Fruit fly (Drosophila melanogaster) whole organism, embryonic: ENCODE results near the gene Vm34Ca.

Source experiments
- Ada2b ChIP-seq: fragments of 200-800 bp; sonication (Bioruptor generic); IDR thresholded peaks from 2 replicates; pipeline ENCODE4 v1.3.6; 2022; ENCODE audit warnings: missing biosample characterization, missing genetic modification characterization
- Blimp-1 ChIP-seq: fragments of 200-800 bp; sonication (Bioruptor generic); optimal IDR thresholded peaks from 3 replicates; lab custom pipeline; 2018; ENCODE audit warnings: missing biosample characterization, missing genetic modification characterization, mild to moderate bottlenecking, moderate library complexity, missing genetic modification reagents
- CG11093 ChIP-seq: fragments of 200-800 bp; sonication (Bioruptor generic); IDR thresholded peaks from 3 replicates; pipeline ENCODE4 v1.3.6; 2022; ENCODE audit warnings: missing biosample characterization, missing genetic modification characterization
- CG11504 ChIP-seq: fragments of 200-800 bp; sonication (Bioruptor generic); optimal IDR thresholded peaks from 3 replicates; lab custom pipeline; 2019; ENCODE audit warnings: missing biosample characterization, mild to moderate bottlenecking, missing genetic modification characterization, moderate library complexity
- CG14965 ChIP-seq: fragments of 200-800 bp; sonication (Bioruptor generic); optimal IDR thresholded peaks from 2 replicates; lab custom pipeline; 2016; ENCODE audit warnings: missing biosample characterization, missing genetic modification characterization, borderline replicate concordance
- CG15696 ChIP-seq: fragments of 200-800 bp; sonication (Bioruptor generic); optimal IDR thresholded peaks from 2 replicates; lab custom pipeline; 2019; ENCODE audit warnings: missing biosample characterization, mild to moderate bottlenecking, missing genetic modification characterization, moderate library complexity
- CG1603 ChIP-seq: fragments of 200-800 bp; sonication (Bioruptor generic); optimal IDR thresholded peaks from 2 replicates; lab custom pipeline; 2019; ENCODE audit warnings: missing biosample characterization, mild to moderate bottlenecking, missing genetic modification characterization, moderate library complexity
- CG17361 ChIP-seq: fragments of 200-800 bp; sonication (Bioruptor generic); IDR thresholded peaks from 3 replicates; pipeline ENCODE4 v1.3.6; 2022; ENCODE audit warnings: missing biosample characterization, missing genetic modification characterization
- CG18619 ChIP-seq: fragments of 200-800 bp; sonication (Bioruptor generic); optimal IDR thresholded peaks from 3 replicates; lab custom pipeline; 2017; ENCODE audit warnings: missing biosample characterization, mild to moderate bottlenecking, missing genetic modification characterization
- CG2889 ChIP-seq: fragments of 200-800 bp; sonication (Bioruptor generic); IDR thresholded peaks from 3 replicates; pipeline ENCODE4 v1.3.6; 2022; ENCODE audit warnings: missing biosample characterization, missing genetic modification characterization
- CG3407 ChIP-seq: fragments of 200-800 bp; sonication (Bioruptor generic); optimal IDR thresholded peaks from 2 replicates; lab custom pipeline; 2018; ENCODE audit warnings: missing biosample characterization, mild to moderate bottlenecking, missing genetic modification characterization
- CG3726 ChIP-seq: fragments of 200-800 bp; sonication (Bioruptor generic); IDR thresholded peaks from 3 replicates; pipeline ENCODE4, ENCODE4 v1.3.6; 2022; ENCODE audit warnings: missing biosample characterization, missing genetic modification characterization
- CG3995 ChIP-seq: fragments of 200-800 bp; sonication (Bioruptor generic); optimal IDR thresholded peaks from 3 replicates; lab custom pipeline; 2016; ENCODE audit warnings: missing biosample characterization, missing genetic modification characterization
- CG42726 ChIP-seq: fragments of 200-800 bp; sonication (Bioruptor generic); IDR thresholded peaks from 2 replicates; pipeline ENCODE4 v1.3.6; 2022; ENCODE audit warnings: missing biosample characterization, missing genetic modification characterization; ENCODE audit not compliant: partially characterized antibody
- CG4360 ChIP-seq: fragments of 200-800 bp; sonication (Bioruptor generic); IDR thresholded peaks from 2 replicates; pipeline ENCODE4 v1.3.6; 2022; ENCODE audit warnings: missing biosample characterization, missing genetic modification characterization
- CG4404 ChIP-seq: fragments of 200-800 bp; sonication (Bioruptor generic); IDR thresholded peaks from 2 replicates; pipeline ENCODE4 v1.3.6; 2022; ENCODE audit warnings: missing biosample characterization, missing genetic modification characterization
- CG5180 ChIP-seq: fragments of 200-800 bp; sonication (Bioruptor generic); optimal IDR thresholded peaks from 3 replicates; lab custom pipeline; 2017; ENCODE audit warnings: missing biosample characterization, missing genetic modification characterization, mild to moderate bottlenecking, moderate library complexity, missing genetic modification reagents
- CG7372 ChIP-seq: fragments of 200-800 bp; sonication (Bioruptor generic); IDR thresholded peaks from 2 replicates; pipeline ENCODE4 v1.3.6; 2022; ENCODE audit warnings: missing biosample characterization, missing genetic modification characterization
- CG7556 ChIP-seq: fragments of 200-800 bp; sonication (Bioruptor generic); optimal IDR thresholded peaks from 2 replicates; lab custom pipeline; 2017; ENCODE audit warnings: missing biosample characterization, mild to moderate bottlenecking, missing genetic modification characterization
- CG8089 ChIP-seq: fragments of 200-800 bp; sonication (Bioruptor generic); optimal IDR thresholded peaks from 3 replicates; lab custom pipeline; 2016; ENCODE audit warnings: missing biosample characterization, missing genetic modification characterization
- CG8944 ChIP-seq: fragments of 200-800 bp; sonication (Bioruptor generic); optimal IDR thresholded peaks from 3 replicates; lab custom pipeline; 2016; ENCODE audit warnings: missing biosample characterization, missing genetic modification characterization
- CG9797 ChIP-seq: fragments of 200-800 bp; sonication (Bioruptor generic); optimal IDR thresholded peaks from 3 replicates; lab custom pipeline; 2018; ENCODE audit warnings: missing biosample characterization, mild to moderate bottlenecking, missing genetic modification characterization
- CkIIα-i1 ChIP-seq: fragments of 200-800 bp; sonication (Bioruptor generic); IDR thresholded peaks from 2 replicates; pipeline ENCODE4 v1.3.6; 2022; ENCODE audit warnings: missing biosample characterization, missing genetic modification characterization
- Dip3 ChIP-seq: fragments of 200-800 bp; sonication (Bioruptor generic); optimal IDR thresholded peaks from 3 replicates; lab custom pipeline; 2016; ENCODE audit warnings: missing biosample characterization, missing genetic modification characterization
- Dll ChIP-seq: fragments of 200-800 bp; sonication (Bioruptor generic); IDR thresholded peaks from 4 replicates; pipeline ENCODE4 v1.3.6; 2022; ENCODE audit warnings: missing biosample characterization, missing genetic modification characterization; ENCODE audit not compliant: partially characterized antibody
- E2f1 ChIP-seq: fragments of 200-800 bp; sonication (Bioruptor generic); IDR thresholded peaks from 2 replicates; pipeline ENCODE4 v1.3.6; 2022; ENCODE audit warnings: missing biosample characterization, missing genetic modification characterization
- Fer1 ChIP-seq: fragments of 200-800 bp; sonication (Bioruptor generic); optimal IDR thresholded peaks from 2 replicates; lab custom pipeline; 2017; ENCODE audit warnings: missing biosample characterization, mild to moderate bottlenecking, missing genetic modification characterization
- GATAe ChIP-seq: fragments of 200-800 bp; sonication (Bioruptor generic); conservative IDR thresholded peaks from 2 replicates; pipeline ENCODE4 v1.3.6; 2022; ENCODE audit warnings: missing biosample characterization, missing genetic modification characterization
- HmgZ ChIP-seq: fragments of 200-800 bp; sonication (Bioruptor generic); optimal IDR thresholded peaks from 2 replicates; lab custom pipeline; 2018; ENCODE audit warnings: missing biosample characterization, mild to moderate bottlenecking, missing genetic modification characterization
- Hr3 ChIP-seq: fragments of 200-800 bp; sonication (Bioruptor generic); optimal IDR thresholded peaks from 3 replicates; lab custom pipeline; 2016; ENCODE audit warnings: missing biosample characterization, missing genetic modification characterization
- Kr ChIP-seq: fragments of 200-800 bp; sonication (Bioruptor generic); optimal IDR thresholded peaks from 2 replicates; lab custom pipeline; 2017; ENCODE audit warnings: missing biosample characterization, mild to moderate bottlenecking, missing genetic modification characterization
- Lpt ChIP-seq: fragments of >200 bp; optimal IDR thresholded peaks from 2 replicates; lab custom pipeline; 2018; ENCODE audit warnings: missing biosample characterization, missing genetic modification characterization
- Mad ChIP-seq: fragments of 200-800 bp; sonication (Bioruptor generic); optimal IDR thresholded peaks from 2 replicates; lab custom pipeline; 2016; ENCODE audit warnings: missing biosample characterization, missing genetic modification characterization
- Med ChIP-seq: fragments of 200-800 bp; sonication (Bioruptor generic); peaks from one replicate; lab custom pipeline; 2016; ENCODE audit warnings: missing biosample characterization, missing genetic modification characterization, mild to moderate bottlenecking, inconsistent platforms, moderate library complexity
- NK7.1 ChIP-seq: fragments of 200-800 bp; sonication (Bioruptor generic); optimal IDR thresholded peaks from 3 replicates; lab custom pipeline; 2016; ENCODE audit warnings: missing biosample characterization, missing genetic modification characterization
- Nf-YB ChIP-seq: fragments of 200-800 bp; sonication (Bioruptor generic); optimal IDR thresholded peaks from 3 replicates; lab custom pipeline; 2019; ENCODE audit warnings: missing biosample characterization, mild to moderate bottlenecking, missing genetic modification characterization, moderate library complexity
- Optix ChIP-seq: fragments of 200-800 bp; sonication (Bioruptor generic); IDR thresholded peaks from 3 replicates; pipeline ENCODE4 v1.3.6; 2022; ENCODE audit warnings: missing biosample characterization, missing genetic modification characterization
- bsh ChIP-seq, 2 experiments: fragments of 200-800 bp; sonication (Bioruptor generic); optimal IDR thresholded peaks; 2 replicates each; lab custom pipeline; 2017 to 2018; ENCODE audit warnings: mild to moderate bottlenecking in 2 of 2, missing biosample characterization in 2 of 2, missing genetic modification characterization in 2 of 2, moderate library complexity in 1 of 2
- cad ChIP-seq: fragments of >200 bp; optimal IDR thresholded peaks from 2 replicates; lab custom pipeline; 2017; ENCODE audit warnings: missing biosample characterization, missing genetic modification characterization
- ci ChIP-seq: fragments of 200-800 bp; sonication (Bioruptor generic); IDR thresholded peaks from 3 replicates; pipeline ENCODE4 v1.3.6; 2022; ENCODE audit warnings: missing biosample characterization, missing genetic modification characterization
- corto ChIP-seq: fragments of 200-800 bp; sonication (Bioruptor generic); optimal IDR thresholded peaks from 2 replicates; lab custom pipeline; 2016; ENCODE audit warnings: missing biosample characterization, mild to moderate bottlenecking, missing genetic modification characterization, moderate library complexity
- crp ChIP-seq, 2 experiments: fragments of 200-800 bp; sonication (Bioruptor generic); optimal IDR thresholded peaks; 2 replicates in 1 of 2; 3 replicates in 1 of 2; lab custom pipeline; 2017; ENCODE audit warnings: missing biosample characterization in 2 of 2, missing genetic modification characterization in 2 of 2, mild to moderate bottlenecking in 1 of 2, moderate library complexity in 1 of 2
- ind ChIP-seq: fragments of 200-800 bp; sonication (Bioruptor generic); optimal IDR thresholded peaks from 3 replicates; lab custom pipeline; 2016; ENCODE audit warnings: missing biosample characterization, missing genetic modification characterization
- kay ChIP-seq: fragments of 200-800 bp; sonication (Bioruptor generic); optimal IDR thresholded peaks from 2 replicates; lab custom pipeline; 2016; ENCODE audit warnings: missing biosample characterization, missing genetic modification characterization
- lbe ChIP-seq: fragments of 200-800 bp; sonication (Bioruptor generic); optimal IDR thresholded peaks from 2 replicates; lab custom pipeline; 2016; ENCODE audit warnings: missing biosample characterization, mild to moderate bottlenecking, missing genetic modification characterization
- pum ChIP-seq: fragments of 200-800 bp; sonication (Bioruptor generic); optimal IDR thresholded peaks from 2 replicates; lab custom pipeline; 2016; ENCODE audit warnings: missing biosample characterization, missing genetic modification characterization
- row ChIP-seq: fragments of 200-800 bp; sonication (Bioruptor generic); IDR thresholded peaks from 3 replicates; pipeline ENCODE4 v1.3.6; 2022; ENCODE audit warnings: missing biosample characterization, missing genetic modification characterization
- sqz ChIP-seq: fragments of 200-800 bp; sonication (Bioruptor generic); optimal IDR thresholded peaks from 3 replicates; lab custom pipeline; 2018; ENCODE audit warnings: missing biosample characterization, mild to moderate bottlenecking, missing genetic modification characterization
- ssp ChIP-seq: fragments of 200-800 bp; sonication (Bioruptor generic); IDR thresholded peaks from 2 replicates; pipeline ENCODE4 v1.3.6; 2022; ENCODE audit warnings: missing biosample characterization, missing genetic modification characterization
- tx ChIP-seq: fragments of 200-800 bp; sonication (Bioruptor generic); optimal IDR thresholded peaks from 2 replicates; lab custom pipeline; 2016; ENCODE audit warnings: missing biosample characterization, missing genetic modification characterization

The Vm34Ca gene

dm6 chr2L:13366109-13366747 lies 45.2 kb downstream of the Vm34Ca start, which contains the start of the genes Nnp-1 and Grx3 (continued):
- no peak for TF ChIP-seq CG3407
- TF ChIP-seq CG17361 (GFP tag; lab: Robert Waterston, UW), result no peak; the same call in 2 of the 3 replicates
- TF ChIP-seq row (GFP tag; lab: Robert Waterston, UW), result peak; percentile 92
- no peak for TF ChIP-seq Ada2b (GFP tag; lab: Robert Waterston, UW)
- TF ChIP-seq CG5180 (GFP tag; lab: Kevin White, UChicago), result peak; percentile 71
- TF ChIP-seq CG7372 (GFP tag; lab: Robert Waterston, UW), result no peak
- peak; percentile 70 for TF ChIP-seq Hr3 (GFP tag; lab: Kevin White, UChicago)
- TF ChIP-seq tx (GFP tag; lab: Kevin White, UChicago), result no peak
- TF ChIP-seq CG42726 (GFP tag; lab: Robert Waterston, UW), result no peak
- no peak; the same call in 1 of the 2 replicates for TF ChIP-seq CG4404 (GFP tag; lab: Robert Waterston, UW)
- TF ChIP-seq CG3995 (GFP tag; lab: Kevin White, UChicago), result no peak
- TF ChIP-seq CG1603 (tag; lab: Kevin White, UChicago), result no peak
- TF ChIP-seq crp (GFP tag; optimal IDR thresholded peaks at IDR 0.05; lab: Kevin White, UChicago), result peak; percentile 64 to 91
- TF ChIP-seq bsh (GFP tag; optimal IDR thresholded peaks at IDR 0.05; lab: Kevin White, UChicago), result peak in 1 of 2 experiments; percentile 51
- no peak for TF ChIP-seq sqz (GFP tag; lab: Kevin White, UChicago)
- peak; percentile 37 for TF ChIP-seq Mad (GFP tag; lab: Kevin White, UChicago)
- no peak for TF ChIP-seq CG14965 (GFP tag; lab: Kevin White, UChicago)
- TF ChIP-seq CkIIα-i1 (GFP tag; lab: Robert Waterston, UW), result no peak
- peak; percentile 36 for TF ChIP-seq CG18619 (GFP tag; lab: Kevin White, UChicago)
- TF ChIP-seq CG8944, result no peak
- peak; percentile 81 for TF ChIP-seq Med (GFP tag; lab: Kevin White, UChicago)
- no peak for TF ChIP-seq Optix
- no peak for TF ChIP-seq corto (GFP tag; lab: Kevin White, UChicago)
- TF ChIP-seq ssp (GFP tag; lab: Robert Waterston, UW), result peak; percentile 86
- peak; percentile 41 for TF ChIP-seq CG9797
- TF ChIP-seq lbe, result no peak
- TF ChIP-seq ind (GFP tag; lab: Kevin White, UChicago), result peak; percentile 68
- TF ChIP-seq CG8089 (GFP tag; lab: Kevin White, UChicago), result no peak
- no peak for TF ChIP-seq cad (GFP tag; lab: Kevin White, UChicago)
- peak; percentile 52 for TF ChIP-seq HmgZ (tag; lab: Kevin White, UChicago)
- TF ChIP-seq CG11093, result no peak
- no peak for TF ChIP-seq NK7.1 (GFP tag; lab: Kevin White, UChicago)
- TF ChIP-seq Dll (GFP tag; lab: Robert Waterston, UW), result no peak
- 0 out of 3 replicates have a peak, but pooled peaks have one; percentile 12 for TF ChIP-seq ci (GFP tag; lab: Robert Waterston, UW)
- no peak for TF ChIP-seq kay
- no peak for TF ChIP-seq pum (GFP tag; lab: Kevin White, UChicago)
- TF ChIP-seq Kr, result no peak
- TF ChIP-seq Dip3, result no peak
- TF ChIP-seq CG15696 (tag; lab: Kevin White, UChicago), result peak; percentile 65
- TF ChIP-seq CG2889 (GFP tag; lab: Robert Waterston, UW), result no peak
- TF ChIP-seq CG7556 (GFP tag; lab: Kevin White, UChicago), result no peak
- peak; percentile 46; the same call in 1 of the 2 replicates for TF ChIP-seq CG4360
- no peak for TF ChIP-seq Nf-YB (GFP tag; lab: Kevin White, UChicago)
- TF ChIP-seq CG3726, result no peak
- no peak for TF ChIP-seq GATAe (GFP tag; lab: Robert Waterston, UW)
- no peak for TF ChIP-seq Lpt (GFP tag; lab: Kevin White, UChicago)
- TF ChIP-seq CG11504 (tag; lab: Kevin White, UChicago), result no peak
- TF ChIP-seq Fer1, result no peak
- TF ChIP-seq Blimp-1 (GFP tag; lab: Kevin White, UChicago), result no peak
- TF ChIP-seq E2f1 (GFP tag; lab: Robert Waterston, UW), result 0 out of 2 replicates have a peak, but pooled peaks have one; percentile 24
